Worm (Caenorhabditis elegans): ENCODE data around the gene Y43F8C.23.

ce11 chrV:19737458-19737857 lies 25.9 kb upstream of the Y43F8C.23 start, which contains the start of gene W04E12.7:
- TF ChIP-seq aly-2 (tag; optimal IDR thresholded peaks at IDR 0.05): no peak
- TF ChIP-seq ceh-82 (tag; optimal IDR thresholded peaks at IDR 0.05): no peak
- no peak for TF ChIP-seq alr-1 (tag; optimal IDR thresholded peaks at IDR 0.05)
- TF ChIP-seq sma-9 (GFP tag; optimal IDR thresholded peaks at IDR 0.05): no peak
- no peak for TF ChIP-seq sma-9 (tag; optimal IDR thresholded peaks at IDR 0.05)
- TF ChIP-seq lin-13 (GFP tag; optimal IDR thresholded peaks at IDR 0.05): no peak
- TF ChIP-seq nhr-237 (tag; optimal IDR thresholded peaks at IDR 0.05): no peak
- TF ChIP-seq lin-11 (tag; optimal IDR thresholded peaks at IDR 0.05): no peak
- TF ChIP-seq nhr-77 (tag; optimal IDR thresholded peaks at IDR 0.05): no peak
- TF ChIP-seq ZK546.5 (tag; optimal IDR thresholded peaks at IDR 0.05): no peak
- TF ChIP-seq crh-2 (tag; optimal IDR thresholded peaks at IDR 0.05): no peak

Data from whole organism, L2 larva.